Fruit fly (Drosophila melanogaster) whole organism: ENCODE measurements around the gene CG31515.

Experiments used
- CG8478 ChIP-seq: fragments of >200 bp; optimal IDR thresholded peaks from 2 replicates; lab custom pipeline; 2018; ENCODE audit warnings: inconsistent platforms
- Dll ChIP-seq: fragments of >200 bp; optimal IDR thresholded peaks from 2 replicates; lab custom pipeline; 2017
- EcR ChIP-seq, 2 experiments: fragments of >200 bp; optimal IDR thresholded peaks; 2 replicates each; lab custom pipeline; 2017; ENCODE audit warnings: missing biosample characterization in 2 of 2, missing genetic modification characterization in 2 of 2, missing genetic modification reagents in 2 of 2
- pan ChIP-seq: fragments of >200 bp; optimal IDR thresholded peaks from 2 replicates; lab custom pipeline; 2017
- psq ChIP-seq: fragments of >200 bp; optimal IDR thresholded peaks from 2 replicates; lab custom pipeline; 2017
- usp ChIP-seq: fragments of >200 bp; optimal IDR thresholded peaks from 2 replicates; lab custom pipeline; 2017; ENCODE audit warnings: missing biosample characterization, missing genetic modification characterization, mixed read lengths

The CG31515 gene

dm6 chr3R:23399679-23400078 lies 11.0 kb upstream of the CG31515 start:
- TF ChIP-seq CG8478 (no peak), psq (lab: Kevin White, UChicago) (no peak)

dm6 chr3R:23398979-23399378 lies 10.3 kb upstream of the CG31515 start:
- TF ChIP-seq CG8478 (no peak), psq (lab: Kevin White, UChicago) (no peak), usp (GFP tag; lab: Kevin White, UChicago) (no peak), Dll (no peak), EcR (GFP tag; optimal IDR thresholded peaks at IDR 0.05; lab: Kevin White, UChicago) (no peak), pan (no peak)

dm6 chr3R:23396548-23397294 lies 8.0 kb upstream of the CG31515 start:
- TF ChIP-seq Dll (no peak), CG8478 (no peak), EcR (GFP tag; optimal IDR thresholded peaks at IDR 0.05; lab: Kevin White, UChicago) (no peak), psq (lab: Kevin White, UChicago) (no peak), usp (GFP tag; lab: Kevin White, UChicago) (no peak), pan (no peak)

- TF ChIP-seq EcR (GFP tag; optimal IDR thresholded peaks at IDR 0.05; lab: Kevin White, UChicago) (no peak), CG8478 (no peak), psq (lab: Kevin White, UChicago) (no peak), usp (GFP tag; lab: Kevin White, UChicago) (no peak), pan (no peak), Dll (no peak)
Measured at dm6 chr3R:23395720-23396119, 7.0 kb upstream of the CG31515 start.

DNA sequence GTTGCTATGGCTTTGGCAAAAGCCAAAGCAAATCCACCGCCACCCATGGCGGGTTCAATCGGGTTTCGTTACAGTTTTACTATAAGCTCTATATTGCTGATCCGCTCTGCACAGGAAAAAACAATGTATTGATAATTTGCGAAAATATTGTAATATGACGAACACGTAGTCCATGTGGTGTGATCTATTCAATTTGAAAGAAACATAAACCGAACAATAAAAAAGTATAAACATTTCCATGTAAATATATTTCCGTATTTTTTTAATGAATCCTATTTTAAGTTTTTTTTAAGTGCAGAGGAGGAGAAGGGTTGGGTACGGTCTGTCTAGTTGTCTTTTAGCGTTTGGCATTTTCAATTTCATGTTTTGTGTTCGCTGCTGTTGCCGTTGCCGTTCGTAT lies 4.8 kb upstream of the CG31515 start:
- TF ChIP-seq usp (GFP tag; lab: Kevin White, UChicago): no peak
- no peak for TF ChIP-seq EcR (GFP tag; optimal IDR thresholded peaks at IDR 0.05; lab: Kevin White, UChicago)
- no peak for TF ChIP-seq pan
- TF ChIP-seq Dll: no peak

dm6 chr3R:23392235-23392634 lies 3.5 kb upstream of the CG31515 start:
- TF ChIP-seq usp (GFP tag; lab: Kevin White, UChicago): no peak
- TF ChIP-seq psq (lab: Kevin White, UChicago): no peak

DNA sequence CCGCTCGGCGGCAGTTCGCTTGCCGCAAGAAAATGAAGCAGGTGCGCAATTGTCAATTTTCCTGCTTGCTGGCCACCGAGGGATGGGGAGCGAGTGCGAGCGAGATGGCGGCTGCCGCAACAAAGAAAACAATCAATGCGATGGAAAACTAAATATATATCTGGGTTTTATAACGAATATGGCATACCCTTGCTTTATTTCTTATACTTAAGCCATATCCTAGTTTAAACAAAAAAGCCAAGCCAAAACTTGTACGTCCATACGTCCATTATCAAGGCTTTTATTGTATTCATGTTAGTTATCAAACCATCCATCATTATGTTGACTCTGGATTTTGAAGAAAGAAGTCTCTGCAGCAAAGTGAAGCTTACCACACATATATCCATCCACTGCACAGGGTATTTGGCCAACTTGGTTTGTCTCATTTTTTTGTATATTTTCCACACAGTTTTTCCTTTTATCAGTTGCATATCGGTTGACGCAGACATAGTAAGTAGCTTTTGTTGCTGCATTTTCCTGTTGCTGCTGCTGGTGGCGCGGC lies 2.1 kb upstream of the CG31515 start:
- TF ChIP-seq Dll: no peak
- no peak for TF ChIP-seq CG8478
- no peak for TF ChIP-seq psq (lab: Kevin White, UChicago)
- no peak for TF ChIP-seq EcR (GFP tag; optimal IDR thresholded peaks at IDR 0.05; lab: Kevin White, UChicago)
- no peak for TF ChIP-seq pan
- no peak for TF ChIP-seq usp (GFP tag; lab: Kevin White, UChicago)

DNA sequence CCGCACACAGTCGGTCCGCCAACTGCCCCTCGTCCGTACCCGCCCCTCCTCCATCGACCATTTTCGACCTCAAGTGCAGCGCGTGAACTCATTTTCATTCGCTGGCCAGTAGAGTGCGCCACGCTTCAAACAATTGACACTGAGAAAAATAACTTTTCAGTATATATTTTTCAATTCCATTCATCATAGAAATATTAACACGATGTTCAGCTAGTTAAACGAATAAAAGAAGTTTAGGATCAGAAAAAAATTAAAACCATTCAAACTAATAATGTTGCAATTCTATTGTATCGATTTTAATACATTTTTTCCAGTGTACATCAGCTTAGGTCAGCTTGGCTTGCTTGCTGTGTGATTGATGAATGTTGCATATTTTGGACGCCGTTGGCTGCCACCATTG lies 1.8 kb downstream of the CG31515 start:
- TF ChIP-seq psq (lab: Kevin White, UChicago) (no peak), Dll (no peak), usp (GFP tag; lab: Kevin White, UChicago) (no peak)

dm6 chr3R:23386021-23386457 lies 2.7 kb downstream of the CG31515 start:
- TF ChIP-seq usp (GFP tag; lab: Kevin White, UChicago) (no peak), psq (lab: Kevin White, UChicago) (no peak), Dll (no peak), EcR (GFP tag; optimal IDR thresholded peaks at IDR 0.05; lab: Kevin White, UChicago) (no peak), CG8478 (no peak), pan (no peak)

DNA sequence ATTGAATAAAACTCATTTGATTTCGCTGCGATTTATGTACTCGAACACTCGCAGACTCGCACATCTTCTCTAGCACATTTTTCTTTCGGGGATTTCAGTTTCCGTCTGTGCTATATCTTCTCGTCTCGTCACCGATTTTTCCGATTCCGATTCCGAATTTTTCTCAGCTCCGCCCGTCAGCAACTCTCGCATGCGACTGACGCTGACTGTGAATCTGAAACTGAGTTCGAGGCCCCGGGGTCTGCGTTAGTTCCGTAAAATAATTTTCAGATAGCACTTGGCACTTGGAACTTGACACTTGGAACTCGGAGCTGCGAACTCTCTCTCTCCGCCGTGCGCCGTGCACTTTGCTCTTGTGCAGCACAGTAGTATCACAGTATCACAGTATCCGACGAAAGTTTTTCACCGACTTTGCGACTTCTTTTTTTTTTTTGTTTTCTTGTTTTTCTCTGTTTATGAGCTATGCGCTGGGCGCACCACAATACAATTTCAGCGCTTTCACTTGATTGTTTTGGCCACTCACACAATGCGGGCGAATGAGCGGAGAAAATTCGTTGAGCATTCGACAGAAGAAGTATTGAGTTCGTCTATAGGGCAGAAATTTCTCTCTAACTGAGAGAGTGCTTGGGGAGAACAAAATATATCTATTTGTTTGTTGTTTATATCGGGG lies 4.0 kb downstream of the CG31515 start, which contains the start of gene CG4393:
Gene CG4393, minus strand, starts transcription at position 187 of the 670 bp plus-strand sequence.
- no peak for TF ChIP-seq CG8478
- TF ChIP-seq Dll: no peak
- TF ChIP-seq pan: no peak
- no peak for TF ChIP-seq usp (GFP tag; lab: Kevin White, UChicago)
- TF ChIP-seq psq (lab: Kevin White, UChicago): no peak
- no peak for TF ChIP-seq EcR (GFP tag; optimal IDR thresholded peaks at IDR 0.05; lab: Kevin White, UChicago)

- TF ChIP-seq Dll: peak; percentile 6
- no peak for TF ChIP-seq EcR (GFP tag; optimal IDR thresholded peaks at IDR 0.05; lab: Kevin White, UChicago)
Measured at dm6 chr3R:23383723-23384122, 5.0 kb downstream of the CG31515 start.

- TF ChIP-seq usp (GFP tag; lab: Kevin White, UChicago) (no peak), CG8478 (no peak), EcR (GFP tag; optimal IDR thresholded peaks at IDR 0.05; lab: Kevin White, UChicago) (no peak), pan (no peak), psq (lab: Kevin White, UChicago) (no peak), Dll (no peak)
Measured at dm6 chr3R:23377288-23377687, 11.4 kb downstream of the CG31515 start.

DNA sequence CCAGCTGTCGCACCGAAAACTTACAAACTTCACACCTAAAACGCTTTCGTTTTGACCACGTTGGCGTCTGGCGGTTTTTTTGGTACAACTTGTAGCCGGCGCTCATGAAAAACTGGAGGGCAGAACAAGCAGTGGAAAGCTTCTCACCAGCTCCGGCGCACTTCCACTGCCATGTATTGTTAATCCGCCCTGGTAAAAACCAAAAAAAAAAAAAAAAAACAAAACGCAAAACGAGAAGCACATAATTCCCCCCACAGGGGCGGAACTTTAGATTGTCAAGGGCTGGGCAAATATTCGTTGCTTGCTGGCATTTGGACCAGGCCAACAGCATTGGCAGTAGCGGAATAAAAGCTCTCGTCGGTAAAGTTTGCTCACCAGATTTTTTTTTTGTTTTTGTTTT lies 14.4 kb downstream of the CG31515 start:
- TF ChIP-seq EcR (GFP tag; optimal IDR thresholded peaks at IDR 0.05; lab: Kevin White, UChicago) (no peak), usp (GFP tag; lab: Kevin White, UChicago) (no peak), psq (lab: Kevin White, UChicago) (no peak), pan (no peak), Dll (no peak), CG8478 (no peak)
